Fruit fly (Drosophila melanogaster) whole organism, pupa: Measurements from ENCODE around the gene Hsp70Ba.
"Not testable (repeated sequence)": the region's sequence is repeated elsewhere in the genome, so short reads cannot be mapped to it uniquely, and the experiment has no call there.

Source experiments
- gl ChIP-seq: fragments of 200-800 bp; sonication (Bioruptor generic); optimal IDR thresholded peaks from 2 replicates; lab custom pipeline; 2018; ENCODE audit warnings: missing biosample characterization, mild to moderate bottlenecking, missing genetic modification characterization
- rn ChIP-seq: fragments of 200-800 bp; sonication (Bioruptor generic); IDR thresholded peaks from 2 replicates; pipeline ENCODE4 v1.3.6; 2022; ENCODE audit warnings: missing biosample characterization, missing genetic modification characterization

dm6 chr3R:12505493-12505892 is 37.9 kb upstream of the Hsp70Ba start, which contains the start of gene Hsp70Bb:
- not testable (repeated sequence) for TF ChIP-seq rn (GFP tag; lab: Robert Waterston, UW); gl (tag; lab: Kevin White, UChicago)
